ENCODE assay signal across 2 worm cellular contexts in the genomic region with DNA sequence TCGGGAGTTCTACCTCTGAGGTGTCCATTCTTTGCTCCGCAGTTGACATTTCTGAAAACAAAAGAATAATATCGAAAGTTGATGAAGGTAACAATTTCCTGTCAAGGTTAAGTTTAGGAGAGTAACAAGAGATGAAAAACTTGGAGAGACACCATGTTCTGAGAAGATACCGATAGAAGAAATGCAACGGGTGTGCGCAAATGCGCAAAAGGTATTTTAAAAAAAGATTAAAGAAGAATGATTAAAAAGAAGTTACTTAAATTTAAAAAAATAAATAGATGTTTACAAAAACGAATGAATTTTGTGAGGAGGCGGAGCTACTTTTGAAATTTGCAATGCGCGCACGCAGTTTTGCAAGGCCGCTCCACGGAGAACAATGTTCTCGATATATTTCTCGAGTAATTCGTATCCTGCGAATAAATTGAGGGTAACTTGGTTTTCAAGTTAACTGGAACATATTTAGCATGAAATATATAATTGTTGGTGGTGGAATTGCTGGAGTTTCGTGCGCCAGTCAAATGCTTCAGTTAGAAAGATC.
A peak's percentile ranks its signal among the peaks of the same experiment; 100 is the strongest.
TF ChIP-seq lines count a peak whose summit lies in the region.

A gene (minus strand): TSS at position 51 of the 538 bp plus-strand sequence.
A gene (plus strand): TSS at position 385 of the 538 bp plus-strand sequence.

TF ChIP-seq in whole organism, L1 larva, 84 proteins besides CTCF, POLR2A, EP300 and RAD21 (continued from another document):
- no peak for TF ChIP-seq mef-2 (tag; optimal IDR thresholded peaks at IDR 0.05; lab: Kevin White, UChicago)
- peak; percentile 53 for TF ChIP-seq swsn-7 (tag; optimal IDR thresholded peaks at IDR 0.05; lab: Kevin White, UChicago)
- TF ChIP-seq unc-130 (tag; optimal IDR thresholded peaks at IDR 0.05; lab: Kevin White, UChicago): peak; percentile 86
- TF ChIP-seq rnt-1 (tag; optimal IDR thresholded peaks at IDR 0.05; lab: Kevin White, UChicago): peak; percentile 60
- TF ChIP-seq nhr-71 (tag; optimal IDR thresholded peaks at IDR 0.05; lab: Kevin White, UChicago): peak; percentile 67
- TF ChIP-seq tbx-2 (tag; optimal IDR thresholded peaks at IDR 0.05; lab: Kevin White, UChicago): peak; percentile 46
- TF ChIP-seq skn-1 (tag; optimal IDR thresholded peaks at IDR 0.05; lab: Kevin White, UChicago): peak; percentile 48
- no peak for TF ChIP-seq nhr-77 (tag; optimal IDR thresholded peaks at IDR 0.05; lab: Kevin White, UChicago)
- peak; percentile 59 to 61 for TF ChIP-seq lin-35 (GFP tag; optimal IDR thresholded peaks at IDR 0.05; lab: Kevin White, UChicago)
- TF ChIP-seq lsy-2 (tag; optimal IDR thresholded peaks at IDR 0.05; lab: Kevin White, UChicago): peak; percentile 43 to 61
- TF ChIP-seq nhr-90 (tag; optimal IDR thresholded peaks at IDR 0.05; lab: Kevin White, UChicago; ENCODE audit: poor library complexity): peak; percentile 3
- peak; percentile 9 for TF ChIP-seq unc-86 (tag; optimal IDR thresholded peaks at IDR 0.05; lab: Kevin White, UChicago)
- peak; percentile 56 for TF ChIP-seq nhr-19 (GFP tag; conservative IDR thresholded peaks at IDR 0.05; lab: Robert Waterston, UW)
- TF ChIP-seq Y116A8C.19 (tag; optimal IDR thresholded peaks at IDR 0.05; lab: Kevin White, UChicago; ENCODE audit: borderline replicate concordance): no peak
- TF ChIP-seq lin-14 (GFP tag; optimal IDR thresholded peaks at IDR 0.05; lab: Kevin White, UChicago): peak; percentile 28
- TF ChIP-seq dpl-1 (GFP tag; optimal IDR thresholded peaks at IDR 0.05; lab: Kevin White, UChicago): peak; percentile 49 to 64 (median 54)
- peak in 1 of 6 experiments; percentile 54 for TF ChIP-seq elt-3 (tag; optimal IDR thresholded peaks at IDR 0.05; lab: Kevin White, UChicago)
- no peak for TF ChIP-seq ceh-90 (tag; optimal IDR thresholded peaks at IDR 0.05; lab: Kevin White, UChicago)
- TF ChIP-seq lin-39 (tag; optimal IDR thresholded peaks at IDR 0.05; lab: Kevin White, UChicago): peak; percentile 11
- peak in 2 of 3 experiments; percentile 4 to 35 for TF ChIP-seq ceh-82 (tag; optimal IDR thresholded peaks at IDR 0.05; lab: Kevin White, UChicago)

TF ChIP-seq in whole organism, L3 larva, 47 proteins besides CTCF, POLR2A, EP300 and RAD21 (continued from another document):
- TF ChIP-seq nhr-23 (tag; optimal IDR thresholded peaks at IDR 0.05; lab: Kevin White, UChicago) (peak; percentile 36), fkh-2 (tag; optimal IDR thresholded peaks at IDR 0.05; lab: Kevin White, UChicago) (no peak), eor-1 (tag; optimal IDR thresholded peaks at IDR 0.05; lab: Kevin White, UChicago) (no peak), mdl-1 (tag; optimal IDR thresholded peaks at IDR 0.05; lab: Kevin White, UChicago) (no peak), nhr-77 (tag; optimal IDR thresholded peaks at IDR 0.05; lab: Kevin White, UChicago) (no peak), ztf-11 (tag; optimal IDR thresholded peaks at IDR 0.05; lab: Kevin White, UChicago) (no peak), lsy-12 (tag; optimal IDR thresholded peaks at IDR 0.05; lab: Kevin White, UChicago) (no peak), nhr-67 (tag; optimal IDR thresholded peaks at IDR 0.05; lab: Kevin White, UChicago) (no peak), sea-2 (GFP tag; optimal IDR thresholded peaks at IDR 0.05; lab: Kevin White, UChicago) (no peak), unc-39 (tag; optimal IDR thresholded peaks at IDR 0.05; lab: Kevin White, UChicago) (no peak), fos-1 (tag; optimal IDR thresholded peaks at IDR 0.05; lab: Kevin White, UChicago) (no peak), elt-2 (tag; optimal IDR thresholded peaks at IDR 0.05; lab: Kevin White, UChicago) (no peak), tbx-2 (tag; optimal IDR thresholded peaks at IDR 0.05; lab: Kevin White, UChicago) (no peak), nhr-25 (tag; optimal IDR thresholded peaks at IDR 0.05; lab: Kevin White, UChicago) (no peak), ZK546.5 (tag; optimal IDR thresholded peaks at IDR 0.05; lab: Kevin White, UChicago) (no peak), R02D3.7 (tag; optimal IDR thresholded peaks at IDR 0.05; lab: Kevin White, UChicago) (no peak), fkh-10 (GFP tag; optimal IDR thresholded peaks at IDR 0.05; lab: Kevin White, UChicago) (no peak), nhr-28 (tag; optimal IDR thresholded peaks at IDR 0.05; lab: Kevin White, UChicago) (no peak), skn-1 (tag; optimal IDR thresholded peaks at IDR 0.05; lab: Kevin White, UChicago) (no peak), ceh-16 (tag; optimal IDR thresholded peaks at IDR 0.05; lab: Kevin White, UChicago) (no peak), pha-4 (tag; optimal IDR thresholded peaks at IDR 0.05; lab: Kevin White, UChicago) (peak; percentile 95), egl-27 (tag; optimal IDR thresholded peaks at IDR 0.05; lab: Kevin White, UChicago) (no peak), nfya-1 (tag; optimal IDR thresholded peaks at IDR 0.05; lab: Kevin White, UChicago; ENCODE audit: insufficient read depth) (peak; percentile 31), unc-62 (GFP tag; optimal IDR thresholded peaks at IDR 0.05; lab: Kevin White, UChicago) (no peak), mml-1 (tag; optimal IDR thresholded peaks at IDR 0.05; lab: Kevin White, UChicago) (no peak), ceh-82 (tag; optimal IDR thresholded peaks at IDR 0.05; lab: Kevin White, UChicago) (no peak), nhr-237 (tag; optimal IDR thresholded peaks at IDR 0.05; lab: Kevin White, UChicago) (no peak), elt-1 (tag; optimal IDR thresholded peaks at IDR 0.05; lab: Kevin White, UChicago) (no peak), daf-12 (tag; optimal IDR thresholded peaks at IDR 0.05; lab: Kevin White, UChicago) (no peak)
TF ChIP-seq in whole organism, L3 larva: peak in this region for 6.
